Worm (Caenorhabditis elegans): ENCODE data around the gene lpl-1.

lpl-1 gene

ce11 chrIV:9088294-9088693 lies 5.5 kb downstream of the lpl-1 start, which contains the start of gene msa-1:
Gene msa-1, plus strand, starts transcription at chrIV:9088594.
- TF ChIP-seq nhr-129 (tag; optimal IDR thresholded peaks at IDR 0.05) = peak; percentile 24
- TF ChIP-seq ama-1 (optimal IDR thresholded peaks at IDR 0.05) = peak; percentile 88
- TF ChIP-seq peb-1 (tag; optimal IDR thresholded peaks at IDR 0.05) = no peak
- TF ChIP-seq lin-11 (tag; optimal IDR thresholded peaks at IDR 0.05) = no peak

- TF ChIP-seq Y55F3AM.14 (GFP tag; optimal IDR thresholded peaks at IDR 0.05) = no peak
These were observed 11.8 kb downstream of the lpl-1 start, which contains the start of gene twk-8 for ce11 chrIV:9082055-9082454. Gene twk-8, plus strand, starts transcription at chrIV:9082355.

ce11 chrIV:9080201-9080600 lies 13.6 kb downstream of the lpl-1 start:
- TF ChIP-seq nhr-129 (tag; optimal IDR thresholded peaks at IDR 0.05) (peak; percentile 50), F13H6.1 (tag; optimal IDR thresholded peaks at IDR 0.05) (peak; percentile 70), C34F6.9 (tag; optimal IDR thresholded peaks at IDR 0.05) (peak; percentile 24), sma-9 (GFP tag; optimal IDR thresholded peaks at IDR 0.05) (peak; percentile 52), sma-9 (tag; optimal IDR thresholded peaks at IDR 0.05) (no peak), lsy-2 (tag; optimal IDR thresholded peaks at IDR 0.05) (peak in 1 of 2 experiments; percentile 36), nhr-237 (tag; optimal IDR thresholded peaks at IDR 0.05) (no peak)

- TF ChIP-seq nhr-129 (tag; optimal IDR thresholded peaks at IDR 0.05) (peak; percentile 36), lsy-2 (tag; optimal IDR thresholded peaks at IDR 0.05) (peak in 1 of 2 experiments; percentile 26), F13H6.1 (tag; optimal IDR thresholded peaks at IDR 0.05) (no peak), elt-3 (tag; optimal IDR thresholded peaks at IDR 0.05) (no peak), C34F6.9 (tag; optimal IDR thresholded peaks at IDR 0.05) (peak; percentile 11), sma-9 (GFP tag; optimal IDR thresholded peaks at IDR 0.05) (peak; percentile 19), sma-9 (tag; optimal IDR thresholded peaks at IDR 0.05) (no peak)
These were observed 14.5 kb downstream of the lpl-1 start for ce11 chrIV:9079330-9079729.

ce11 chrIV:9078469-9078868 lies 15.4 kb downstream of the lpl-1 start, which contains the start of gene mans-4:
Gene mans-4, minus strand, starts transcription at chrIV:9078569.
- no peak for TF ChIP-seq nhr-25 (tag; optimal IDR thresholded peaks at IDR 0.05)
- TF ChIP-seq skn-1 (tag; optimal IDR thresholded peaks at IDR 0.05) = no peak
- TF ChIP-seq lsy-2 (tag; optimal IDR thresholded peaks at IDR 0.05) = no peak
- TF ChIP-seq alr-1 (tag; optimal IDR thresholded peaks at IDR 0.05) = no peak
- no peak for TF ChIP-seq crh-2 (tag; optimal IDR thresholded peaks at IDR 0.05)
- TF ChIP-seq fos-1 (tag; optimal IDR thresholded peaks at IDR 0.05) = no peak
- no peak for TF ChIP-seq ceh-82 (tag; optimal IDR thresholded peaks at IDR 0.05)
- no peak for TF ChIP-seq nhr-129 (tag; optimal IDR thresholded peaks at IDR 0.05)
- TF ChIP-seq dmd-4 (tag; optimal IDR thresholded peaks at IDR 0.05) = no peak
- TF ChIP-seq aly-2 (tag; optimal IDR thresholded peaks at IDR 0.05) = no peak
- TF ChIP-seq ceh-16 (tag; optimal IDR thresholded peaks at IDR 0.05) = no peak

ce11 chrIV:9074244-9074723 lies 19.5 kb downstream of the lpl-1 start, which contains the start of gene mppb-1:
Gene mppb-1, plus strand, starts transcription at chrIV:9074673.
- peak; percentile 28 for TF ChIP-seq zag-1 (tag; optimal IDR thresholded peaks at IDR 0.05)
- no peak for TF ChIP-seq nhr-77 (tag; optimal IDR thresholded peaks at IDR 0.05)
- no peak for TF ChIP-seq ama-1 (optimal IDR thresholded peaks at IDR 0.05)
- peak; percentile 23 for TF ChIP-seq snpc-4 (tag; optimal IDR thresholded peaks at IDR 0.05)
- TF ChIP-seq ztf-4 (tag; optimal IDR thresholded peaks at IDR 0.05) = peak; percentile 67
- TF ChIP-seq blmp-1 (tag; optimal IDR thresholded peaks at IDR 0.05; ENCODE audit: insufficient read depth) = peak; percentile 95
- no peak for TF ChIP-seq dmd-4 (tag; optimal IDR thresholded peaks at IDR 0.05)
- TF ChIP-seq nhr-23 (tag; optimal IDR thresholded peaks at IDR 0.05) = no peak
- TF ChIP-seq nhr-237 (tag; optimal IDR thresholded peaks at IDR 0.05) = no peak
- peak; percentile 18 for TF ChIP-seq skn-1 (tag; optimal IDR thresholded peaks at IDR 0.05)
- TF ChIP-seq mbf-1 (tag; optimal IDR thresholded peaks at IDR 0.05) = no peak
- TF ChIP-seq nhr-12 (tag; optimal IDR thresholded peaks at IDR 0.05) = no peak
- no peak for TF ChIP-seq ZK546.5 (tag; optimal IDR thresholded peaks at IDR 0.05)
- TF ChIP-seq lin-39 (tag; optimal IDR thresholded peaks at IDR 0.05) = no peak
- TF ChIP-seq fos-1 (tag; optimal IDR thresholded peaks at IDR 0.05) = peak; percentile 51
- TF ChIP-seq crh-2 (tag; optimal IDR thresholded peaks at IDR 0.05) = peak; percentile 75
- peak; percentile 26 for TF ChIP-seq Y55F3AM.14 (GFP tag; optimal IDR thresholded peaks at IDR 0.05)
- TF ChIP-seq lin-11 (tag; optimal IDR thresholded peaks at IDR 0.05) = peak; percentile 65
- TF ChIP-seq lin-13 (GFP tag; optimal IDR thresholded peaks at IDR 0.05) = peak; percentile 83
- TF ChIP-seq nhr-25 (tag; optimal IDR thresholded peaks at IDR 0.05) = peak; percentile 84
- TF ChIP-seq ztf-11 (tag; optimal IDR thresholded peaks at IDR 0.05) = no peak
- TF ChIP-seq lsy-2 (tag; optimal IDR thresholded peaks at IDR 0.05) = peak; percentile 63 to 85
- TF ChIP-seq egl-27 (tag; optimal IDR thresholded peaks at IDR 0.05) = peak; percentile 1
- no peak for TF ChIP-seq alr-1 (tag; optimal IDR thresholded peaks at IDR 0.05)
- no peak for TF ChIP-seq nhr-11 (tag; optimal IDR thresholded peaks at IDR 0.05)
- TF ChIP-seq nhr-10 (tag; optimal IDR thresholded peaks at IDR 0.05) = no peak
- peak; percentile 92 for TF ChIP-seq sma-9 (GFP tag; optimal IDR thresholded peaks at IDR 0.05)
- no peak for TF ChIP-seq sma-9 (tag; optimal IDR thresholded peaks at IDR 0.05)
- TF ChIP-seq unc-39 (tag; optimal IDR thresholded peaks at IDR 0.05) = no peak
- TF ChIP-seq aly-2 (tag; optimal IDR thresholded peaks at IDR 0.05) = no peak
- no peak for TF ChIP-seq elt-1 (tag; optimal IDR thresholded peaks at IDR 0.05)
- peak; percentile 60 for TF ChIP-seq mab-5 (tag; optimal IDR thresholded peaks at IDR 0.05)
- no peak for TF ChIP-seq elt-3 (tag; optimal IDR thresholded peaks at IDR 0.05)
- TF ChIP-seq nhr-21 (tag; optimal IDR thresholded peaks at IDR 0.05) = peak; percentile 64
- peak; percentile 91 for TF ChIP-seq unc-55 (GFP tag; optimal IDR thresholded peaks at IDR 0.05)
